Fruit fly (Drosophila melanogaster): ENCODE data around the gene CG10098.

The CG10098 gene

dm6 chr3R:7093592-7093991 is 30.8 kb upstream of the CG10098 start (continued):
- TF ChIP-seq Dref (GFP tag; IDR thresholded peaks at IDR 0.05) (peak; percentile 60), E2f2 (GFP tag; IDR thresholded peaks at IDR 0.05) (peak; percentile 26; the same call in 1 of the 2 replicates), ham (GFP tag; IDR thresholded peaks at IDR 0.05) (no peak), grau (tag; optimal IDR thresholded peaks at IDR 0.05) (peak; percentile 31), ara (GFP tag; IDR thresholded peaks at IDR 0.05) (peak; percentile 19; the same call in 1 of the 2 replicates), kni (GFP tag; optimal IDR thresholded peaks at IDR 0.05) (no peak), CG30431 (GFP tag; optimal IDR thresholded peaks at IDR 0.05) (no peak), CG2116 (GFP tag; optimal IDR thresholded peaks at IDR 0.05) (peak; percentile 30), Elba2 (GFP tag; optimal IDR thresholded peaks at IDR 0.05) (no peak), CG32532 (GFP tag; IDR thresholded peaks at IDR 0.05) (peak; percentile 60), CG17568 (GFP tag; optimal IDR thresholded peaks at IDR 0.05) (no peak), CG18262 (tag; optimal IDR thresholded peaks at IDR 0.05) (peak; percentile 28), stwl (tag; optimal IDR thresholded peaks at IDR 0.05) (peak; percentile 50), bbx (GFP tag; IDR thresholded peaks at IDR 0.05; ENCODE audit: partially characterized antibody) (no peak), Ets65A (GFP tag) (no peak), Ssrp (tag; optimal IDR thresholded peaks at IDR 0.05) (no peak), CG12071 (GFP tag; optimal IDR thresholded peaks at IDR 0.05) (no peak), CG14441 (GFP tag; IDR thresholded peaks at IDR 0.05) (no peak), Neu2 (GFP tag; optimal IDR thresholded peaks at IDR 0.05; ENCODE audit: borderline replicate concordance) (no peak), stc (GFP tag; IDR thresholded peaks at IDR 0.05) (no peak), Med (GFP tag) (peak; percentile 66), tll (GFP tag; optimal IDR thresholded peaks at IDR 0.05) (no peak), CG30020 (tag; optimal IDR thresholded peaks at IDR 0.05) (peak; percentile 70), usp (GFP tag; optimal IDR thresholded peaks at IDR 0.05) (no peak), CG17385 (GFP tag; optimal IDR thresholded peaks at IDR 0.05) (peak; percentile 5), CG10366 (GFP tag; IDR thresholded peaks at IDR 0.05) (peak; percentile 16; the same call in 1 of the 2 replicates), CG17829 (tag; optimal IDR thresholded peaks at IDR 0.05) (peak; percentile 12), MBD-R2 (GFP tag; IDR thresholded peaks at IDR 0.05) (peak; percentile 70), chif (GFP tag; optimal IDR thresholded peaks at IDR 0.05) (no peak), CG9727 (GFP tag; optimal IDR thresholded peaks at IDR 0.05) (no peak), zfh1 (GFP tag; IDR thresholded peaks at IDR 0.05) (no peak), Gug (GFP tag; IDR thresholded peaks at IDR 0.05) (peak; percentile 22; the same call in 1 of the 4 replicates), sna (GFP tag; IDR thresholded peaks at IDR 0.05; ENCODE audit: partially characterized antibody) (no peak), CG1602 (GFP tag; optimal IDR thresholded peaks at IDR 0.05) (no peak)

- TF ChIP-seq chif (GFP tag; optimal IDR thresholded peaks at IDR 0.05) = no peak
- no peak for TF ChIP-seq CG11093 (GFP tag; IDR thresholded peaks at IDR 0.05)
- no peak for TF ChIP-seq bsh (GFP tag; optimal IDR thresholded peaks at IDR 0.05)
- TF ChIP-seq unc-4 (GFP tag; IDR thresholded peaks at IDR 0.05; ENCODE audit: partially characterized antibody) = no peak
- no peak for TF ChIP-seq rib (GFP tag; IDR thresholded peaks at IDR 0.05)
- no peak for TF ChIP-seq sisA (GFP tag; IDR thresholded peaks at IDR 0.05)
- no peak for TF ChIP-seq twi (tag; optimal IDR thresholded peaks at IDR 0.05)
- TF ChIP-seq nerfin-2 (GFP tag; IDR thresholded peaks at IDR 0.05; ENCODE audit: partially characterized antibody) = no peak
- no peak for TF ChIP-seq CG9727 (GFP tag; optimal IDR thresholded peaks at IDR 0.05)
- TF ChIP-seq sima (GFP tag; optimal IDR thresholded peaks at IDR 0.05) = no peak
- peak; percentile 15 for TF ChIP-seq Med (GFP tag)
- TF ChIP-seq ara (GFP tag; IDR thresholded peaks at IDR 0.05) = 0 out of 2 replicates have a peak, but pooled peaks have one; percentile 38
- TF ChIP-seq row (GFP tag; IDR thresholded peaks at IDR 0.05) = 0 out of 3 replicates have a peak, but pooled peaks have one; percentile 18
- TF ChIP-seq CG34422 (GFP tag; IDR thresholded peaks at IDR 0.05) = no peak
- TF ChIP-seq pfk (GFP tag; optimal IDR thresholded peaks at IDR 0.05) = no peak
- no peak for TF ChIP-seq Hsf (GFP tag; optimal IDR thresholded peaks at IDR 0.05)
- TF ChIP-seq zen2 (GFP tag; IDR thresholded peaks at IDR 0.05; ENCODE audit: partially characterized antibody) = 0 out of 3 replicates have a peak, but pooled peaks have one; percentile 33
- TF ChIP-seq Dref (GFP tag; IDR thresholded peaks at IDR 0.05) = no peak
- peak; percentile 84 for TF ChIP-seq bigmax (GFP tag; optimal IDR thresholded peaks at IDR 0.05)
- TF ChIP-seq CG1603 (tag; optimal IDR thresholded peaks at IDR 0.05) = no peak
- TF ChIP-seq HmgZ (tag; optimal IDR thresholded peaks at IDR 0.05) = no peak
- no peak for TF ChIP-seq Oli (tag; optimal IDR thresholded peaks at IDR 0.05)
Observed at dm6 chr3R:7094368-7094767, 30.0 kb upstream of the CG10098 start.
